Worm (Caenorhabditis elegans) whole organism, late embryonic: ENCODE data around the gene casy-1.

Experiments
- ceh-45 ChIP-seq: fragments of 200-800 bp; sonication (Bioruptor generic); IDR thresholded peaks from 2 replicates; pipeline ENCODE4 v1.3.6; 2022; ENCODE audit warnings: missing genetic modification reagents, missing genetic modification characterization, missing compliant biosample characterization
- ceh-9 ChIP-seq: sonication (generic microtip); optimal IDR thresholded peaks from 2 replicates; lab custom pipeline; 2016; ENCODE audit warnings: mild to moderate bottlenecking, missing genetic modification characterization, inconsistent platforms, missing compliant biosample characterization
- dve-1 ChIP-seq: sonication (generic microtip); optimal IDR thresholded peaks from 2 replicates; lab custom pipeline; 2017; ENCODE audit warnings: antibody characterized with exemption, mild to moderate bottlenecking, missing genetic modification characterization, missing compliant biosample characterization
- elt-4 ChIP-seq: sonication (generic microtip); optimal IDR thresholded peaks from 2 replicates; lab custom pipeline; 2016; ENCODE audit warnings: missing genetic modification characterization, missing compliant biosample characterization
- ets-4 ChIP-seq: sonication (generic microtip); optimal IDR thresholded peaks from 2 replicates; lab custom pipeline; 2016; ENCODE audit warnings: missing genetic modification characterization, missing compliant biosample characterization
- hlh-6 ChIP-seq: sonication (generic microtip); optimal IDR thresholded peaks from 2 replicates; lab custom pipeline; 2016; ENCODE audit warnings: missing genotype, missing genetic modification characterization, missing compliant biosample characterization
- madf-2 ChIP-seq: sonication (generic microtip); optimal IDR thresholded peaks from 2 replicates; lab custom pipeline; 2017; ENCODE audit warnings: missing genetic modification characterization, missing compliant biosample characterization
- mec-3 ChIP-seq: sonication (generic microtip); optimal IDR thresholded peaks from 2 replicates; lab custom pipeline; 2016; ENCODE audit warnings: borderline replicate concordance, missing genetic modification characterization, missing compliant biosample characterization
- npax-4 ChIP-seq: sonication (generic microtip); optimal IDR thresholded peaks from 2 replicates; lab custom pipeline; 2016; ENCODE audit warnings: missing genetic modification characterization, missing compliant biosample characterization
- pha-4 ChIP-seq: fragments of 150-350 bp; optimal IDR thresholded peaks from 2 replicates; lab custom pipeline; 2018; ENCODE audit warnings: missing biosample characterization, missing genetic modification reagents, missing genetic modification characterization
- tbx-2 ChIP-seq: sonication (generic microtip); optimal IDR thresholded peaks from 2 replicates; lab custom pipeline; 2016; ENCODE audit warnings: missing genetic modification characterization, missing compliant biosample characterization
- unc-3 ChIP-seq, 2 experiments: fragments of 200-800 bp in 1 of 2; sonication (Bioruptor generic) in 1 of 2; sonication (generic microtip) in 1 of 2; conservative IDR thresholded peaks in 1 of 2; optimal IDR thresholded peaks in 1 of 2; 2 replicates each; pipeline versions ENCODE4 v1.3.6 to Lab custom; 2016 to 2022; ENCODE audit warnings: missing compliant biosample characterization in 2 of 2, missing genetic modification characterization in 2 of 2, missing genetic modification reagents in 1 of 2

- TF ChIP-seq dve-1 (tag; lab: Kevin White, UChicago) (no peak), tbx-2 (tag; lab: Kevin White, UChicago) (no peak), pha-4 (tag; lab: Kevin White, UChicago) (no peak), elt-4 (no peak), ets-4 (tag; lab: Kevin White, UChicago) (no peak), mec-3 (tag; lab: Kevin White, UChicago) (no peak), unc-3 (GFP tag; conservative IDR thresholded peaks at IDR 0.05; lab: Robert Waterston, UW) (no peak), unc-3 (tag; optimal IDR thresholded peaks at IDR 0.05; lab: Kevin White, UChicago) (no peak), ceh-9 (tag; lab: Kevin White, UChicago) (no peak), ceh-45 (no peak), madf-2 (tag; lab: Kevin White, UChicago) (no peak), npax-4 (no peak), hlh-6 (no peak)
Observed at ce11 chrII:6001004-6001403, 44.5 kb upstream of the casy-1 start.
